Comparison of ENCODE assay signal across 1 worm cellular context in the genomic region with DNA sequence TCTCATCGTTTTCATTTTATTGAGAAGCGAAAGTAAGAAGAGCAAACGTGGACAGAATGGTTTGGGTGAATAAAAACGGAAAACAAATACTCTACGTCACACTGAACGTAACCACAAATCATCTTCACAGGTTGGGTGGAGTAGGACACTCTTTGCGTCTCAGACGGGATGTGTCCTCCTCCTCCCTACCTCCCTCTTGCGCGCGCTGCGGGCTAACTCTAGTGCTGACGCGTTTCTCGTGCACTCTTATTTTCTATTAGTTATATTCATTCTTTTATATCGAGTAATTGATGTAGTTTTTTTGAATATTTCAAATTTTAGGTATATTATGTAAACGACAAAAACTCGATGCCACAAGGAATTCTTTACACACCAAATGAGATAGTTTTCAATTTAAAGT.
TF ChIP-seq lines count a peak whose summit lies in the region.

Gene Y34B4A.7 (plus strand): TSS at position 297 of the 400 bp plus-strand sequence.

TF ChIP-seq in whole organism, L1 larva, 84 proteins besides CTCF, POLR2A, EP300 and RAD21 (continued from another document):
- TF ChIP-seq pag-3 (tag; optimal IDR thresholded peaks at IDR 0.05; lab: Kevin White, UChicago; ENCODE audit: borderline replicate concordance, insufficient read depth), result no peak
- peak; percentile 11 for TF ChIP-seq dsc-1 (tag; optimal IDR thresholded peaks at IDR 0.05; lab: Kevin White, UChicago)
- no peak for TF ChIP-seq Y116A8C.19 (tag; optimal IDR thresholded peaks at IDR 0.05; lab: Kevin White, UChicago; ENCODE audit: borderline replicate concordance)
- no peak for TF ChIP-seq mab-9 (GFP tag; IDR thresholded peaks at IDR 0.05; lab: Robert Waterston, UW)
- TF ChIP-seq vab-15 (tag; optimal IDR thresholded peaks at IDR 0.05; lab: Kevin White, UChicago), result no peak
- TF ChIP-seq elt-2 (tag; optimal IDR thresholded peaks at IDR 0.05; lab: Kevin White, UChicago), result no peak
- no peak for TF ChIP-seq efl-3 (GFP tag; optimal IDR thresholded peaks at IDR 0.05; lab: Kevin White, UChicago)
- peak; percentile 53 for TF ChIP-seq egl-13 (tag; optimal IDR thresholded peaks at IDR 0.05; lab: Kevin White, UChicago)
- peak; percentile 86 for TF ChIP-seq xbp-1 (tag; optimal IDR thresholded peaks at IDR 0.05; lab: Kevin White, UChicago)
- TF ChIP-seq zip-4 (GFP tag; optimal IDR thresholded peaks at IDR 0.05; lab: Kevin White, UChicago), result no peak
- no peak for TF ChIP-seq egl-27 (tag; optimal IDR thresholded peaks at IDR 0.05; lab: Kevin White, UChicago)
- peak; percentile 43 for TF ChIP-seq skn-1 (tag; optimal IDR thresholded peaks at IDR 0.05; lab: Kevin White, UChicago)
- peak; percentile 82 for TF ChIP-seq nhr-71 (tag; optimal IDR thresholded peaks at IDR 0.05; lab: Kevin White, UChicago)
- peak; percentile 42 for TF ChIP-seq ceh-8 (GFP tag; optimal IDR thresholded peaks at IDR 0.05; lab: Kevin White, UChicago)
- no peak for TF ChIP-seq C34B4.2 (tag; optimal IDR thresholded peaks at IDR 0.05; lab: Kevin White, UChicago)
- no peak for TF ChIP-seq sptf-1 (tag; optimal IDR thresholded peaks at IDR 0.05; lab: Kevin White, UChicago)
- TF ChIP-seq efl-1 (optimal IDR thresholded peaks at IDR 0.05; lab: Kevin White, UChicago), result peak; percentile 40 to 51
- TF ChIP-seq efl-1 (GFP tag; optimal IDR thresholded peaks at IDR 0.05 in 1 of 2; lab: Kevin White, UChicago), result peak; percentile 45 to 95
- no peak for TF ChIP-seq mef-2 (tag; optimal IDR thresholded peaks at IDR 0.05; lab: Kevin White, UChicago)
- no peak for TF ChIP-seq lir-3 (tag; optimal IDR thresholded peaks at IDR 0.05; lab: Kevin White, UChicago; ENCODE audit: poor library complexity)
- peak; percentile 63 for TF ChIP-seq C16A3.4 (tag; optimal IDR thresholded peaks at IDR 0.05; lab: Kevin White, UChicago)
- no peak for TF ChIP-seq aly-2 (tag; optimal IDR thresholded peaks at IDR 0.05; lab: Kevin White, UChicago)
- no peak for TF ChIP-seq C04F5.9 (tag; optimal IDR thresholded peaks at IDR 0.05; lab: Kevin White, UChicago)
- TF ChIP-seq mdl-1 (tag; optimal IDR thresholded peaks at IDR 0.05; lab: Kevin White, UChicago), result no peak
- no peak for TF ChIP-seq nhr-28 (tag; optimal IDR thresholded peaks at IDR 0.05; lab: Kevin White, UChicago)
